Worm (Caenorhabditis elegans) whole organism, L4/young adult: ENCODE results near the gene flp-24.

Experiments
- W03F9.2 ChIP-seq: fragments of 150-350 bp; optimal IDR thresholded peaks from 2 replicates; lab custom pipeline; 2014; ENCODE audit warnings: missing biosample characterization, missing genetic modification characterization
- dao-5 ChIP-seq: sonication (generic microtip); optimal IDR thresholded peaks from 2 replicates; lab custom pipeline; 2016; ENCODE audit warnings: missing genotype, missing genetic modification characterization, moderate library complexity, missing compliant biosample characterization
- him-1 ChIP-seq: sonication (generic microtip); optimal IDR thresholded peaks from 2 replicates; lab custom pipeline; 2016; ENCODE audit warnings: missing genotype, missing genetic modification reagents, missing genetic modification characterization, missing compliant biosample characterization

Gene flp-24

DNA sequence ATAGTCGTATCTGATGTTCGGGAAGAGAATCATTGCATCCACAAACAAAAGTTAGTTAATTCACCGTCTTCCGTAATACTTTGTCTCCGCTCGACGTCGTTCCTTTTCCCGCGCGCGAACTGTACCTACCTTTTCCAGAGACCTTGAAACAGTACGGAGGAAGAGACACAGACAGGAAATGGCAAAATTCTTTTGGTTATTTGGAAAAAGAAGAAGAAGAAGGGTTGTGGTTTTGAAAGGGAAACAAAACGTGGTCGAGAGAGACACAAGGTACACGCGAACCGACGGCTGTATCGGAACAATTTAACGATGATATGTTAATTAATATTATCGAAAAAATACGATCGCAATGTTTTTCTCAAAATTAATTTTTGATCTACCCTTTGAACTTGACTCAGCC lies 25.1 kb downstream of the flp-24 start:
- TF ChIP-seq dao-5 (tag; lab: Kevin White, UChicago) (no peak), him-1 (tag; lab: Kevin White, UChicago) (no peak), W03F9.2 (tag; lab: Kevin White, UChicago) (no peak)

- no peak for TF ChIP-seq dao-5 (tag; lab: Kevin White, UChicago)
Measured at ce11 chrIII:752326-752725, 27.4 kb downstream of the flp-24 start, which contains the start of gene pat-12. Gene pat-12, minus strand, starts transcription at chrIII:752426.

ce11 chrIII:754371-754770 lies 29.5 kb downstream of the flp-24 start:
- TF ChIP-seq him-1 (tag; lab: Kevin White, UChicago) (no peak), dao-5 (tag; lab: Kevin White, UChicago) (no peak), W03F9.2 (tag; lab: Kevin White, UChicago) (no peak)

DNA sequence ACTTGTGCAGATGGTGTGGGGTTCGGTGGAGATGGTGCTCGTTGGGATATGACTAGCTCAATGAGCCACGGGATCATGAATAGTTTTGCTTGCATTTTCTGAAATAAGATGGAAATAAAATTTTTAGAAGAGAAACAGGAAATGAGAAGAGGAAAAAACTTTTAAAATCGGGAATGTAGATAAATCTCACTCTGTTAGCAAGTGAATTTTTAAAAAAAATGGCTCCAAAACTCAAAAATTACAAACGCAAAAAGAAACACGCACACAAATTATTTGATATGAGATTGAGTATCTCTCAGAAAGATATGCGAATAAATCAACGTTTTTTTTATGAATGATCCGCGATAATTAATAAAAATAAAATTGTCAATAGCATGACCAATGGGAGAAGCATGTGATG lies 33.1 kb downstream of the flp-24 start, which contains the start of gene T17H7.7:
T17H7.7 (minus strand) TSS at position 101 of the 400 bp plus-strand sequence.
- TF ChIP-seq him-1 (tag; lab: Kevin White, UChicago) (no peak), W03F9.2 (tag; lab: Kevin White, UChicago) (no peak), dao-5 (tag; lab: Kevin White, UChicago) (no peak)

ce11 chrIII:759675-760074 lies 34.8 kb downstream of the flp-24 start:
- TF ChIP-seq him-1 (tag; lab: Kevin White, UChicago) (no peak), W03F9.2 (tag; lab: Kevin White, UChicago) (no peak), dao-5 (tag; lab: Kevin White, UChicago) (no peak)

- TF ChIP-seq dao-5 (tag; lab: Kevin White, UChicago) (no peak), W03F9.2 (tag; lab: Kevin White, UChicago) (no peak), him-1 (tag; lab: Kevin White, UChicago) (no peak)
Measured at ce11 chrIII:761476-761875, 36.6 kb downstream of the flp-24 start, which contains the start of gene nlp-52. Gene nlp-52, plus strand, starts transcription at chrIII:761776.

DNA sequence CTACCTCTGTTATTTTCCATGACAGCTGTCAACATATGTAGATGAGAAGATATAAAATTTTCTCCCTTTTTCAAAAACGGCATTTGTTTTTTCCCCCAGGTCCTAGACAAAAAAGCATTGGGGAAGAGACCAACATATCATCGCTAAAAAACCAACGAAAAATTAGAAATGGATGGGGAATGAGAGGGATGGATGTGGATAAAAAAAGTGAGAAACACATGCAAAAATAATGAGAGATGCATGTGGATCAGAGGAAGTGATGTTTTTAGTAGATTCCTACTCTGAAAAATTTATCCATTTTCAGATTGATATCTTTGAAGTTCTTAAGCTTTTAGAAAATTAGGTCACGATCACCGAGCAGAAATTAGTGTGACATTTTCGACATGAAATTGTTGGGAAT lies 37.6 kb downstream of the flp-24 start:
- no peak for TF ChIP-seq dao-5 (tag; lab: Kevin White, UChicago)
- TF ChIP-seq W03F9.2 (tag; lab: Kevin White, UChicago) = no peak
- no peak for TF ChIP-seq him-1 (tag; lab: Kevin White, UChicago)

DNA sequence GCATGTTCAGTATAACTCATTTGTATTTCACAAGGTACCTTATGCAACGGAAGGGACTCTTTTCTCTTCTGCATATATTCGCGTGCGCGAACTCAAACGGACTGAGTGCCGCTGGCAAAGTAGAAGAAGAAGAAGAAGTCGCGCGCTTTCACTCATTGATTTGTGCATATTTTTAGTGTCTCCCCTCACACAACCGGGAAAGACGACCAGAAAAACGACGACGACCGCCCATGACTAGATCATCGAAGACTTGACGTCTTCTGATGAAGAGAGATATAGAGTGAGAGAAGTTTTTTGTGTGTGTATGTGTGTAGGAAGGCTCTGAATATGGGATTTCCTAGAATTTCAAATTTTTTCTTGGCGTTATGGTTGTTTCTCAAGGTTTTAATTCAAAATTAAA lies 39.5 kb downstream of the flp-24 start:
- TF ChIP-seq him-1 (tag; lab: Kevin White, UChicago) (peak; percentile 66), dao-5 (tag; lab: Kevin White, UChicago) (no peak), W03F9.2 (tag; lab: Kevin White, UChicago) (no peak)

DNA sequence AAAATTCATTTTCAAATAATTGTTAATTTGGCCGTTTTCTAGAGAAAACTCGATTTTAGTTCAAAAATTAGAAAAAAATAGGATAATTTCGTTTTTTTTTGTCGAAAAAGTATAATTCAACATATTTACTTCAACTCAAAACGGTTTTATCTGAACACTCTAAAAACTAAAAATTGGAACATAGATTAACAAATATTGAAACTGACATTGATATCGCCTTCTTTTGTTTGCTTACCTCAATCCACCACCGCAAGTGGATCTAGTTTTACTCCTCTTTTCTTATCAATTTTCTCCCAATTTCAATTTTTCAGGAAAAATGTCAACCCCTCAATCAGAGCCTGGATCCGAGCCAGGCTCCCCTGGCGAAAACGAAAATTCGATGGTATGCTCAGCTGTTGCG lies 40.0 kb downstream of the flp-24 start, which contains the start of gene ptl-1:
ptl-1 (plus strand) TSS at position 301 of the 400 bp plus-strand sequence.
- TF ChIP-seq W03F9.2 (tag; lab: Kevin White, UChicago) (no peak), dao-5 (tag; lab: Kevin White, UChicago) (no peak), him-1 (tag; lab: Kevin White, UChicago) (no peak)

DNA sequence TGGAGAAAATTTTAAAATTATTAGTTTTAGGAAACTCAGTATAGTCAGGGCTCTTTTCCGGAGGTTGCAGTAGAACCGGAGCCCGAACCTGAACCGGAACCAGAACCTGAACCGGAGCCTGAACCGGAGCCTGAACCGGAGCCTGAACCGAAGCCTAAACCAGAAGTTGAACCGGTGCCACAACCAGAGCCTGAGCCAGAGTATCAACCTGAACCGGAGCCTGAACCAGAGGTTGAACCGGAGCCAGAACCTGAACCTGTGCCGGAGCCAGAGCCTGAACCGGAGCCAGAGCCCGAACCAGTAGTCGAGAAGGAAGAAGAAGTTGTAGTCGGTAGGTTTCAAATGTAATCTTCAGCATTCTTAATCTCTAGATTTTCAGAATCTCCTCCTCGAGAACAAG lies 43.6 kb downstream of the flp-24 start:
- no peak for TF ChIP-seq him-1 (tag; lab: Kevin White, UChicago)
- TF ChIP-seq dao-5 (tag; lab: Kevin White, UChicago) = no peak
- no peak for TF ChIP-seq W03F9.2 (tag; lab: Kevin White, UChicago)

DNA sequence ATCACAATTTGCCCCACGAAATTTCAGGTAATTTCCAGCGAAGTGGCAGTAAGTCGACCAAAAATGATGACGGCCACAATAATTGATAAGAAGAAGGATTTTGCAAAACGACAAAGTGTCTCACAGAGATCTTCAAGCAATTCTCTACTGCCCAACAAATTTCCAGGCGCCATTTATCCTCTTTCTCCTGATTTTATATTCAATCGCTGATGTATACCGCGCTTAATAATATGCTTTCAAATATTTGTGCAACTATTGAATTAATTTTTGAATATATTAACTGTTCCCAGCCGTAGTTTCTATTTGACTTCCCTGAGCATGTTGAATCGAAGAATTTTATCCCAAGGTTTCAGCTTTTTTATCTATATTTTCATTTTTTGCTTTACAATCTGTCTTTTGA lies 46.0 kb downstream of the flp-24 start, which contains the start of gene tpst-2:
tpst-2 (plus strand) TSS at position 301 of the 400 bp plus-strand sequence.
- TF ChIP-seq him-1 (tag; lab: Kevin White, UChicago) = no peak
- TF ChIP-seq dao-5 (tag; lab: Kevin White, UChicago) = no peak
- no peak for TF ChIP-seq W03F9.2 (tag; lab: Kevin White, UChicago)

- TF ChIP-seq dao-5 (tag; lab: Kevin White, UChicago) (no peak), him-1 (tag; lab: Kevin White, UChicago) (no peak), W03F9.2 (tag; lab: Kevin White, UChicago) (no peak)
Measured at ce11 chrIII:772675-773074, 47.8 kb downstream of the flp-24 start.

DNA sequence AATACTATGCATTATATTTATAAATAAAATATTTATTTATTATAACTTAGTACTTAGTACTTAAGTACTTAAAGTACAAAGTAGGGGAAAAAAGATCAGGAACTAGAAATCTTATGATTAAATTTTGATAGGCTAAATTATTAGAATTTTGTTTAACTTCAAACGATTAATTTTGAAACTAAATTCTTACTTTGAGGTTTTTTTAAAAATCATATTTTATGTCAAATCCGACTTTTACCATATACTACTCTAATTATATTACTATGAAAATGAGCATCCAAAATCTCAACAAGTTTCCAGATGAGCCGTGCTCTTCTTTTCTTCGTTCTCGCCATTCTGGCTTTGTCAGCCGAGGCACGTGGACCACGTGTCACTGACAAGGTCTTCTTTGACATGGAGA lies 48.2 kb downstream of the flp-24 start, which contains the start of gene cyn-6:
cyn-6 (plus strand) TSS at position 301 of the 400 bp plus-strand sequence.
- TF ChIP-seq W03F9.2 (tag; lab: Kevin White, UChicago) (no peak), him-1 (tag; lab: Kevin White, UChicago) (no peak), dao-5 (tag; lab: Kevin White, UChicago) (no peak)

DNA sequence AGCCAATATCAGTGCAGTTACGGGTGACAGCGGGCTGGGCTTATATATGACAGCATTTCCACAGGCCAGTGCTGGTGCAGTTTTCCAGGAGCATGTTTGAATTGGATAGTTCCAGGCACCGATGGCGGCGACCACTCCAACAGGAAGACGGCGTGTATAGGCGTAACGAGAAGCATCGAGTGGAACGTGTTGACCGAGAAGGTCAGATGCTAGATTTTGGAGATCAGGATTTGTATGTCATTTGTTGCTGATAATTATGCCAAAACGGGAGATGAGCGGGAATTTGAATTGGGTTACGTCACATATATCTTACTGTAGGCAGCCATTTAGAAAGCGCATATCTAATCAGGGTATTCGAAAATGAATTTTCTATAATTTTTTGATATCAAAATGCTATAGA lies 50.5 kb downstream of the flp-24 start:
- TF ChIP-seq dao-5 (tag; lab: Kevin White, UChicago) = no peak
- no peak for TF ChIP-seq him-1 (tag; lab: Kevin White, UChicago)
- TF ChIP-seq W03F9.2 (tag; lab: Kevin White, UChicago) = no peak
